Fruit fly (Drosophila melanogaster) Kc167 (cell line): ENCODE measurements around the gene CG12998.

Experiments used
- Sin3A ChIP-seq: fragments of >200 bp; optimal IDR thresholded peaks from 2 replicates; lab custom pipeline; 2018; ENCODE audit warnings: missing external identifiers
- h ChIP-seq: fragments of >200 bp; optimal IDR thresholded peaks from 3 replicates; lab custom pipeline; 2018; ENCODE audit warnings: missing external identifiers

DNA sequence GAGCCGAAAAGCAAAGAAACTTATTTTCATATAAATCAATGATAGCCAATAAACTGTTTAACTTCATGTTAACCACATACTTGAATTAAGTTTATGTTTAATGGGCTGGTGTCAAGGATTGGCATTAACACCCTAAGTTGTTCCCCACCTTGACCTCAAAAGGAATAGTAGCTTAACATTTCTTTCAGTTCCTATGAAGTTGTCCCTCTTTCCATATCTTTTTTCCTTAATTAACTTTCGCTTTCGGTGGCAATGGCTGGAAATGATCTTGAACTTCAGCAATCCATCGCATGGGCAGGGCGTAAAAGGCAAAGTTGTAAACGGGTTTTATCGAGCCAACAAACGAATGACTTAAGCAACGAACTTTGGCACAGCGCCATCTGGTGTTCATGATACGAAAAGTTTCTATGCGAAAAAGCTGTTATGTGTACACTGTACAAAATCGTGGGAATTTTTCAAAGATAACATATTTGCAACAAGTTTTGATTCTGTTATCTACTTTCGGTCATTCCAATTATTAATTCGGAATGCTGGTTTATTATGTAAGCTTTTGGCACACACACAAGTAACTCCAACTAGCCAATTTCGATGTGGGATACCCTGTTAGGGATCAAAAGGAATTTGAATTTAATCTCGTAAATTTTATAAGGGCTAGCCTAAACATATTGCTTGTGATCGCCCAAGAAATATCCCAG lies 11.2 kb downstream of the CG12998 start:
- TF ChIP-seq h (lab: Kevin White, UChicago) (no peak), Sin3A (lab: Kevin White, UChicago) (no peak)
